Worm (Caenorhabditis elegans) whole organism, L2 larva: ENCODE measurements around the gene tbb-2.

Experiments
- egl-27 ChIP-seq: sonication (generic microtip); optimal IDR thresholded peaks from 3 replicates; lab custom pipeline; 2017; ENCODE audit warnings: missing biosample characterization, missing genetic modification reagents, missing genetic modification characterization
- elt-3 ChIP-seq: sonication (generic microtip); optimal IDR thresholded peaks from 2 replicates; lab custom pipeline; 2017; ENCODE audit warnings: missing biosample characterization, missing genetic modification characterization
- lin-39 ChIP-seq: fragments of 150-350 bp; optimal IDR thresholded peaks from 2 replicates; lab custom pipeline; 2014; ENCODE audit warnings: missing biosample characterization, missing genetic modification reagents, missing genetic modification characterization
- lsy-2 ChIP-seq, 2 experiments: fragments of 150-350 bp in 1 of 2; sonication (generic microtip) in 1 of 2; optimal IDR thresholded peaks; 2 replicates each; lab custom pipeline; 2014 to 2017; ENCODE audit warnings: missing biosample characterization in 2 of 2, missing genetic modification characterization in 2 of 2
- mdl-1 ChIP-seq, 2 experiments: fragments of 150-350 bp in 1 of 2; sonication (generic microtip) in 1 of 2; optimal IDR thresholded peaks; 2 replicates each; lab custom pipeline; 2017; ENCODE audit warnings: missing biosample characterization in 2 of 2, missing genetic modification characterization in 2 of 2
- nhr-10 ChIP-seq: sonication (generic microtip); optimal IDR thresholded peaks from 2 replicates; lab custom pipeline; 2017; ENCODE audit warnings: missing biosample characterization, missing genetic modification characterization
- nhr-12 ChIP-seq: fragments of 150-350 bp; optimal IDR thresholded peaks from 2 replicates; lab custom pipeline; 2014; ENCODE audit warnings: missing biosample characterization, missing genetic modification characterization
- skn-1 ChIP-seq: sonication (generic microtip); optimal IDR thresholded peaks from 2 replicates; lab custom pipeline; 2017; ENCODE audit warnings: missing biosample characterization, missing genetic modification characterization
- snpc-4 ChIP-seq: fragments of 150-350 bp; optimal IDR thresholded peaks from 2 replicates; lab custom pipeline; 2014; ENCODE audit warnings: missing biosample characterization, missing genetic modification characterization
- unc-39 ChIP-seq: fragments of 150-350 bp; optimal IDR thresholded peaks from 2 replicates; lab custom pipeline; 2014; ENCODE audit warnings: missing biosample characterization, missing genetic modification characterization
- unc-62 ChIP-seq: fragments of 150-350 bp; optimal IDR thresholded peaks from 2 replicates; lab custom pipeline; 2014; ENCODE audit warnings: missing biosample characterization, missing genetic modification reagents, missing genetic modification characterization

DNA sequence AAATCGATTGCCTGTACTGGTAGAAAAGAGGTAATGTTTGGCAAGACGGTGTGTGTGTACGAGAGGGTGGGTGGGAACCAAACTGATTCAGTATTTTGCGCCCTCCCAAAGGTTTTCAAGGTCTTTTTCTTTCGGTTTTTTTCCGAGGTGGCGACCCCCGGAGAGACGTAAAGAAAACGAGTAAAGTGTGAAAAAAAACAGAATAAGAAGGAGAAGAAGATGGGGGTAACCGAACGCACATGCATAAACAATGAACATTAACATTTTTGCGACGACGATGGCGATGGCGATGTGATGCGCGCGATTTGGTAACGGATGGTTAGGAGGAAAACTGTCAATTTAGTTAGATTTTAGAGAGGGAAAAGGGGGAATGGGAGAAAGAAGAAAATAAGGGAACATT lies 39.0 kb downstream of the tbb-2 start:
- TF ChIP-seq nhr-12 (tag; lab: Kevin White, UChicago) (no peak), unc-62 (GFP tag; lab: Kevin White, UChicago) (no peak), elt-3 (tag; lab: Kevin White, UChicago) (no peak), lin-39 (tag; lab: Kevin White, UChicago) (no peak), skn-1 (no peak), snpc-4 (tag; lab: Kevin White, UChicago) (no peak), mdl-1 (tag; optimal IDR thresholded peaks at IDR 0.05; lab: Kevin White, UChicago) (no peak), unc-39 (tag; lab: Kevin White, UChicago) (no peak), nhr-10 (tag; lab: Kevin White, UChicago) (no peak), lsy-2 (tag; optimal IDR thresholded peaks at IDR 0.05; lab: Kevin White, UChicago) (no peak), egl-27 (no peak)
